Worm (Caenorhabditis elegans): Measurements from ENCODE around the gene slr-2.

ce11 chrV:18125075-18125474, 38.2 kb downstream of the slr-2 start, which contains the start of gene fbxa-210:
- TF ChIP-seq lsy-2 (tag; optimal IDR thresholded peaks at IDR 0.05): no peak
- no peak for TF ChIP-seq ztf-11 (tag; optimal IDR thresholded peaks at IDR 0.05)
- no peak for TF ChIP-seq nhr-11 (tag; optimal IDR thresholded peaks at IDR 0.05)
- TF ChIP-seq elt-3 (tag; optimal IDR thresholded peaks at IDR 0.05): no peak
- TF ChIP-seq ztf-4 (tag; optimal IDR thresholded peaks at IDR 0.05): no peak
- no peak for TF ChIP-seq lin-13 (GFP tag; optimal IDR thresholded peaks at IDR 0.05)
- TF ChIP-seq aly-2 (tag; optimal IDR thresholded peaks at IDR 0.05): no peak
- TF ChIP-seq unc-55 (GFP tag; optimal IDR thresholded peaks at IDR 0.05): no peak
- no peak for TF ChIP-seq alr-1 (tag; optimal IDR thresholded peaks at IDR 0.05)
- TF ChIP-seq nhr-23 (tag; optimal IDR thresholded peaks at IDR 0.05): no peak
- TF ChIP-seq elt-1 (tag; optimal IDR thresholded peaks at IDR 0.05): no peak
- TF ChIP-seq fos-1 (tag; optimal IDR thresholded peaks at IDR 0.05): no peak

Measured in whole organism, L2 larva.